Fruit fly (Drosophila melanogaster) whole organism, pupa: Measurements from ENCODE around the gene CG33725.

Experiments
- CG10348 ChIP-seq: fragments of 200-800 bp; sonication (Bioruptor generic); IDR thresholded peaks from 2 replicates; pipeline ENCODE4 v1.3.6; 2022; ENCODE audit warnings: missing biosample characterization, missing genetic modification characterization
- CG12605 ChIP-seq: fragments of 200-800 bp; sonication (Bioruptor generic); IDR thresholded peaks from 2 replicates; pipeline ENCODE4 v1.3.6; 2022; ENCODE audit warnings: missing biosample characterization, missing genetic modification characterization
- CG13204 ChIP-seq: fragments of 200-800 bp; sonication (Bioruptor generic); optimal IDR thresholded peaks from 2 replicates; lab custom pipeline; 2018; ENCODE audit warnings: missing biosample characterization, mild to moderate bottlenecking, missing genetic modification characterization, moderate library complexity
- CG14655 ChIP-seq: fragments of 200-800 bp; sonication (Bioruptor generic); optimal IDR thresholded peaks from 3 replicates; lab custom pipeline; 2017; ENCODE audit warnings: mild to moderate bottlenecking, missing biosample characterization, missing genetic modification reagents, missing genetic modification characterization
- CG15710 ChIP-seq: fragments of 200-800 bp; sonication (Bioruptor generic); optimal IDR thresholded peaks from 2 replicates; lab custom pipeline; 2018; ENCODE audit warnings: missing biosample characterization, mild to moderate bottlenecking, missing genetic modification characterization, moderate library complexity
- CG17806 ChIP-seq: fragments of 200-800 bp; sonication (Bioruptor generic); optimal IDR thresholded peaks from 2 replicates; lab custom pipeline; 2018; ENCODE audit warnings: missing biosample characterization, mild to moderate bottlenecking, missing genetic modification characterization, moderate library complexity
- CG32121 ChIP-seq: fragments of 200-800 bp; sonication (Bioruptor generic); IDR thresholded peaks from 2 replicates; pipeline ENCODE4 v1.3.6; 2022; ENCODE audit warnings: missing biosample characterization, missing genetic modification characterization
- CG34367 ChIP-seq: fragments of 200-800 bp; sonication (Bioruptor generic); optimal IDR thresholded peaks from 2 replicates; lab custom pipeline; 2018; ENCODE audit warnings: missing biosample characterization, mild to moderate bottlenecking, missing genetic modification characterization
- CG4496 ChIP-seq: fragments of 200-800 bp; sonication (Bioruptor generic); IDR thresholded peaks from 3 replicates; pipeline ENCODE4 v1.3.6; 2022; ENCODE audit warnings: missing biosample characterization, missing genetic modification characterization
- CG8159 ChIP-seq: fragments of 200-800 bp; sonication (Bioruptor generic); optimal IDR thresholded peaks from 3 replicates; lab custom pipeline; 2018; ENCODE audit warnings: missing biosample characterization, mild to moderate bottlenecking, missing genetic modification characterization, moderate library complexity
- CG8301 ChIP-seq: fragments of 200-800 bp; sonication (Bioruptor generic); optimal IDR thresholded peaks from 2 replicates; lab custom pipeline; 2018; ENCODE audit warnings: missing biosample characterization, mild to moderate bottlenecking, missing genetic modification characterization
- CG9948 ChIP-seq: fragments of 200-800 bp; sonication (Bioruptor generic); optimal IDR thresholded peaks from 2 replicates; lab custom pipeline; 2018; ENCODE audit warnings: missing biosample characterization, mild to moderate bottlenecking, missing genetic modification characterization, moderate library complexity
- D1 ChIP-seq: fragments of 200-800 bp; sonication (Bioruptor generic); optimal IDR thresholded peaks from 2 replicates; lab custom pipeline; 2018; ENCODE audit warnings: missing biosample characterization, mild to moderate bottlenecking, missing genetic modification characterization, moderate library complexity
- EcR ChIP-seq: fragments of 200-800 bp; sonication (Bioruptor generic); optimal IDR thresholded peaks from 3 replicates; lab custom pipeline; 2019; ENCODE audit warnings: missing biosample characterization, missing genetic modification characterization, mild to moderate bottlenecking, moderate library complexity, missing genetic modification reagents
- Ets98B ChIP-seq: fragments of 200-800 bp; sonication (Bioruptor generic); IDR thresholded peaks from 2 replicates; pipeline ENCODE4 v1.3.6; 2022; ENCODE audit warnings: missing biosample characterization, missing genetic modification characterization
- Pif1A ChIP-seq: fragments of 200-800 bp; sonication (Bioruptor generic); optimal IDR thresholded peaks from 3 replicates; lab custom pipeline; 2016; ENCODE audit warnings: missing biosample characterization, missing genetic modification characterization
- Pif1B ChIP-seq: fragments of 200-800 bp; sonication (Bioruptor generic); optimal IDR thresholded peaks from 3 replicates; lab custom pipeline; 2016; ENCODE audit warnings: missing biosample characterization, missing genetic modification characterization
- Snoo ChIP-seq: fragments of 200-800 bp; sonication (Bioruptor generic); optimal IDR thresholded peaks from 3 replicates; lab custom pipeline; 2017; ENCODE audit warnings: missing biosample characterization, mild to moderate bottlenecking, missing genetic modification characterization, inconsistent platforms
- fd96Ca ChIP-seq: fragments of 200-800 bp; sonication (Bioruptor generic); IDR thresholded peaks from 3 replicates; pipeline ENCODE4 v1.3.6; 2022; ENCODE audit warnings: missing biosample characterization, missing genetic modification characterization
- gl ChIP-seq: fragments of 200-800 bp; sonication (Bioruptor generic); optimal IDR thresholded peaks from 2 replicates; lab custom pipeline; 2018; ENCODE audit warnings: missing biosample characterization, mild to moderate bottlenecking, missing genetic modification characterization
- rn ChIP-seq: fragments of 200-800 bp; sonication (Bioruptor generic); IDR thresholded peaks from 2 replicates; pipeline ENCODE4 v1.3.6; 2022; ENCODE audit warnings: missing biosample characterization, missing genetic modification characterization

Gene CG33725

DNA sequence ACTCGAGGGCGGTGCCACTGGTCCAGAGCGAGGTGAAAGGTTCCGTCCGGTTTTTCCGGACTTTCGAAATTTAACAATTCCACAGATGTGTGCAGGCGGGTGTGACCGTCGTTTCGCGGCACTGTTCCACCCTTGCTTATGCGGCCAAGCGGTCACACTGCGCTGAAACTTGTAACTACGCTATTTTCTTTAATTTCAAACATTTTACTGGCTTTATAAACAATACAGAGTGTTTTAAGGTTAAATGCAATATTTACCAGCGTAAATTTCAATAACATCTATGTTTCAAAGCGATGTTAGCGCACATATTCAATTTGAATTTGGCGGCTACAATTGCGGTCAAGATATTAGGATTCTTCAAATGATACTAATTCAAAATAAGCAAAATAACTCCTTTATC lies 47.6 kb downstream of the CG33725 start, which contains the start of gene nst:
Gene nst (minus strand): TSS at position 128 of the 400 bp plus-strand sequence.
- TF ChIP-seq D1 (no peak), CG17806 (tag; lab: Kevin White, UChicago) (no peak), CG32121 (GFP tag; lab: Robert Waterston, UW) (no peak)

DNA sequence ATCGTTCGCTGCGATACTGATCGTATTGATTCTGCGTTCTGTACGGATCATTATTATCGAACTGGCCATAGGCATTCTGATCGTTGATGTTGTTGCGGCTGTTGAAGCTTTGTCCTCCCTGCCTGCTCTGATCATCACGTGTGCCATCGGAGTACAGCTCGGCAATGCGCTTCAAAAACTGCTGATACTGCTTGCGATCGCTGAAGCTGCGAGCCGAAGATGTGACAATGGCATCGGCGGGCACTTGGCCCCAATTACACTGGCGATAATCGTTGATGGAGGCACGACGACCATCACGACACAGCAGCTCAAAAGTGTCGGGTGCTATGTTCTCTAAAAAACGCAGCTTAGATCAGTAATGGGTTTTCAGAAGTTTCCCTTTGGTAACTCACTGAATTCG lies 49.8 kb downstream of the CG33725 start:
- TF ChIP-seq Ets98B (GFP tag; lab: Robert Waterston, UW) (no peak), Snoo (no peak), CG12605 (GFP tag; lab: Robert Waterston, UW) (no peak)

DNA sequence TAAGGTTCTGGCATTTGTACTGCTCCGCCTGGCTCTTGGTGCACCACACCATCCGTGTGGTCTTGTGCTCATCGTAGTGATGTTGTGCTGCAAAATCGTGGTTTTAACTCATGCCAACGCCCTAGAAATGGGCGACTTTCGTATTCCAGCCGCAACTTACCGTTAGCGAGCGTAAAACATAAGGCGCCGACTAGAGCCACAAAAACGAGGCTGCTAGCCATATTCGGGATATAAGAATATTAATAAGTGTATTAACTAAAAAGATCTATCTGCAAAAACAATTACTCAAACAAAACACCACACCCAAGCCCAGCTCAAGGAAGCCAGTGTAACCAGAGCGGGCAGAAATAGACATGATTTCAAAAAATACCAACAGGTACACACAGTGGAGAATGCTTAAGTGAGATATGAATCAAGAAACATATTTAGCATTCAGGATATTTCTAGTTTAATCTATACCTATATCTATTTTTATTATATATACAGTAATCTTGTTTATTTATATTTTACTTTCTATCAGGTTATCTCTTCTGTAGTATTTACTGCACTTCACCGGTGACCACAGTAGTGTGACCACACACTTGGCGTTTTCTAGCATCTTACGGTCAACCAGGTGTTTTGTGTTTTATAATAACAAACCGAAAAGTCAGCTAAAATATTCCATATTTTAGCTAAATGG lies 51.1 kb downstream of the CG33725 start, which contains the start of the genes Tsf2 and CG34242:
Gene Tsf2 (minus strand): TSS at position 333 of the 679 bp plus-strand sequence.
Gene CG34242 (plus strand): TSS at position 605 of the 679 bp plus-strand sequence.
- TF ChIP-seq gl (tag; lab: Kevin White, UChicago) (peak; percentile 49), CG12605 (GFP tag; lab: Robert Waterston, UW) (peak; percentile 97), CG32121 (GFP tag; lab: Robert Waterston, UW) (peak; percentile 95), CG34367 (peak; percentile 10), CG17806 (tag; lab: Kevin White, UChicago) (peak; percentile 84), Pif1B (GFP tag; lab: Kevin White, UChicago) (peak; percentile 66), CG13204 (GFP tag; lab: Kevin White, UChicago) (no peak), CG8159 (tag; lab: Kevin White, UChicago) (peak; percentile 92), EcR (GFP tag; lab: Kevin White, UChicago) (no peak), Snoo (peak; percentile 74), fd96Ca (GFP tag; lab: Robert Waterston, UW) (no peak; the same call in 2 of the 3 replicates), Ets98B (GFP tag; lab: Robert Waterston, UW) (peak; percentile 88), CG9948 (tag; lab: Kevin White, UChicago) (peak; percentile 88), D1 (peak; percentile 32), CG15710 (tag; lab: Kevin White, UChicago) (peak; percentile 72), CG14655 (GFP tag; lab: Kevin White, UChicago) (no peak), CG10348 (peak; percentile 91), rn (GFP tag; lab: Robert Waterston, UW) (peak; percentile 71), CG8301 (tag; lab: Kevin White, UChicago) (peak; percentile 87), Pif1A (peak; percentile 64), CG4496 (peak; percentile 95)

DNA sequence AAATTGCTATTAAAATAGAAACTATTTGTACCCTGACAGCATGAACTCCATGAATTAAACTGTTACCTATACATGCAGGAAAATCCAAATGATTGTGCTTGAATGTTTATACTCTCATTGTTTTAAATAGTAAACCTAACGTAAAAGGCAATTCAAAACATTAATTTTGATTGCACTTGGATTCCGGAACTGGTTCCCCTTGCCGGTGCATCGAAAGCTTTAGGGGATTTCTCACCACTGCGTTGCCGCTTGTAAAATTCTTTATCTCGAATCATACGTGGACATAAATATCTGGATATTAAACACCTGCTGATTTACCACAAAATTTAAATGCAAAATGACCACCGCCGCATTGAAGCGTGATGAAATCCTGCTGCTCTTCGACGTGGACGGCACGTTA lies 51.9 kb downstream of the CG33725 start, which contains the start of gene Pmm2:
Gene Pmm2 (plus strand): TSS at position 273 of the 400 bp plus-strand sequence.
- no peak for TF ChIP-seq rn (GFP tag; lab: Robert Waterston, UW)
